Worm (Caenorhabditis elegans): Measurements from ENCODE around the gene pgp-11.

DNA sequence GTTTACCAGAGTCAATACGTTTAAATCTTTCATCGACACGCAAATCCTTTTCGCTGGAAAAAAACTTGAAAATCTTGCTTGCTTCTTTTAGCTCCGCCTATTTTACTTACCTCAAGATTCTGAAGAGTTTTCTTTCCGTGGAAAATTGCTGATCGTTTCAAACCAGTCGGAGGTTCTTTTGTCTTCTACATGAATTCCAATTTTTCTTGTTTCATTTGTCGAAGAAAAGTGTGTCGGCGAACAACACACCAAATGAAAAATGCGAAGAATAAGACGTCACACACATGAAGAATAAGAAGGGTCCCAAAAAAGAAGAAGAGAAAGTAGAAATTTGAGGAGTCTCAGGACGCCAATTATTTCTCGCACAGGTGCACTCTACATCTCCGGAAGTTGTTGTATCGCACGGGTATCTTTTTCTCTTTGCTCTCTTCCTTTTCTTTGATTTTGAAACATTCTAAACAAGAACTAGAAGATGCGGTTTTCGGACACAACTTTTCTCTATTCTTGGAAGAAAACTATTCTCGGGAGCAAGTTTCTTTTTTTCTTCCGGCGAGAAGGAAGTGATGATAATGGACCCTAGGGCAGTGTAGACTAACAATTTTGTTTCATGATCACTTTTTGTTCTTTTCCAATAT is 29.8 kb downstream of the pgp-11 start:
- no peak for TF ChIP-seq B0035.1 (tag; optimal IDR thresholded peaks at IDR 0.05)
- no peak for TF ChIP-seq attf-3 (GFP tag; conservative IDR thresholded peaks at IDR 0.05)

Data from whole organism, young adult.